Worm (Caenorhabditis elegans) whole organism, late embryonic: ENCODE measurements around the gene nhr-132.

Source experiments
- F13H6.1 ChIP-seq: sonication (generic microtip); optimal IDR thresholded peaks from 2 replicates; lab custom pipeline; 2016; ENCODE audit warnings: missing genetic modification characterization, missing compliant biosample characterization
- K02D7.2 ChIP-seq: sonication (generic microtip); optimal IDR thresholded peaks from 2 replicates; lab custom pipeline; 2017; ENCODE audit warnings: mild to moderate bottlenecking, missing genetic modification characterization, missing compliant biosample characterization
- K09A11.1 ChIP-seq: sonication (generic microtip); optimal IDR thresholded peaks from 2 replicates; lab custom pipeline; 2017; ENCODE audit warnings: antibody characterized with exemption, mild to moderate bottlenecking, missing genetic modification characterization, missing compliant biosample characterization; ENCODE audit not compliant: insufficient read depth
- ceh-14 ChIP-seq: sonication (generic microtip); optimal IDR thresholded peaks from 2 replicates; lab custom pipeline; 2016; ENCODE audit warnings: missing genotype, missing genetic modification characterization, missing compliant biosample characterization
- ceh-19 ChIP-seq: fragments of 200-800 bp; sonication (Bioruptor generic); optimal IDR thresholded peaks from 2 replicates; lab custom pipeline; 2018; ENCODE audit warnings: mild to moderate bottlenecking, missing genetic modification characterization, missing compliant biosample characterization
- ceh-22 ChIP-seq: sonication (generic microtip); optimal IDR thresholded peaks from 2 replicates; lab custom pipeline; 2017; ENCODE audit warnings: missing biosample characterization, missing genetic modification characterization
- ceh-24 ChIP-seq: sonication (generic microtip); optimal IDR thresholded peaks from 2 replicates; lab custom pipeline; 2016; ENCODE audit warnings: mild to moderate bottlenecking, missing genetic modification characterization, missing compliant biosample characterization
- ceh-31 ChIP-seq: sonication (generic microtip); optimal IDR thresholded peaks from 2 replicates; lab custom pipeline; 2016; ENCODE audit warnings: missing genetic modification characterization, missing compliant biosample characterization
- ceh-48 ChIP-seq: sonication (generic microtip); optimal IDR thresholded peaks from 2 replicates; lab custom pipeline; 2016; ENCODE audit warnings: missing genetic modification characterization, inconsistent platforms, missing compliant biosample characterization
- ceh-9 ChIP-seq: sonication (generic microtip); optimal IDR thresholded peaks from 2 replicates; lab custom pipeline; 2016; ENCODE audit warnings: mild to moderate bottlenecking, missing genetic modification characterization, inconsistent platforms, missing compliant biosample characterization
- che-1 ChIP-seq: sonication (generic microtip); optimal IDR thresholded peaks from 2 replicates; lab custom pipeline; 2016; ENCODE audit warnings: mild to moderate bottlenecking, missing genetic modification characterization, missing compliant biosample characterization
- dmd-4 ChIP-seq: sonication (generic microtip); optimal IDR thresholded peaks from 2 replicates; lab custom pipeline; 2016; ENCODE audit warnings: borderline replicate concordance, missing genetic modification characterization, missing compliant biosample characterization
- dve-1 ChIP-seq: sonication (generic microtip); optimal IDR thresholded peaks from 2 replicates; lab custom pipeline; 2017; ENCODE audit warnings: antibody characterized with exemption, mild to moderate bottlenecking, missing genetic modification characterization, missing compliant biosample characterization
- elt-2 ChIP-seq: sonication (generic microtip); optimal IDR thresholded peaks from 2 replicates; lab custom pipeline; 2016; ENCODE audit warnings: missing genetic modification reagents, missing genetic modification characterization, missing compliant biosample characterization
- elt-4 ChIP-seq: sonication (generic microtip); optimal IDR thresholded peaks from 2 replicates; lab custom pipeline; 2016; ENCODE audit warnings: missing genetic modification characterization, missing compliant biosample characterization
- ets-4 ChIP-seq: sonication (generic microtip); optimal IDR thresholded peaks from 2 replicates; lab custom pipeline; 2016; ENCODE audit warnings: missing genetic modification characterization, missing compliant biosample characterization
- eyg-1 ChIP-seq: sonication (generic microtip); optimal IDR thresholded peaks from 2 replicates; lab custom pipeline; 2016; ENCODE audit warnings: missing genotype, missing genetic modification characterization, missing compliant biosample characterization
- fax-1 ChIP-seq: sonication (generic microtip); optimal IDR thresholded peaks from 2 replicates; lab custom pipeline; 2016; ENCODE audit warnings: missing genotype, missing genetic modification characterization, missing compliant biosample characterization
- fkh-6 ChIP-seq: sonication (generic microtip); optimal IDR thresholded peaks from 2 replicates; lab custom pipeline; 2016; ENCODE audit warnings: missing genetic modification characterization, missing compliant biosample characterization
- hlh-15 ChIP-seq: sonication (generic microtip); optimal IDR thresholded peaks from 2 replicates; lab custom pipeline; 2016; ENCODE audit warnings: missing genetic modification characterization, missing compliant biosample characterization
- hlh-30 ChIP-seq: sonication (generic microtip); optimal IDR thresholded peaks from 2 replicates; lab custom pipeline; 2017; ENCODE audit warnings: antibody characterized with exemption, missing genetic modification characterization, missing compliant biosample characterization; ENCODE audit not compliant: insufficient read depth
- lim-6 ChIP-seq: sonication (generic microtip); optimal IDR thresholded peaks from 2 replicates; lab custom pipeline; 2016; ENCODE audit warnings: missing genetic modification characterization, missing compliant biosample characterization
- lin-11 ChIP-seq: fragments of 200-800 bp; sonication (Bioruptor generic); optimal IDR thresholded peaks from 2 replicates; lab custom pipeline; 2018; ENCODE audit warnings: mild to moderate bottlenecking, missing genetic modification characterization, missing compliant biosample characterization
- madf-2 ChIP-seq: sonication (generic microtip); optimal IDR thresholded peaks from 2 replicates; lab custom pipeline; 2017; ENCODE audit warnings: missing genetic modification characterization, missing compliant biosample characterization
- nfya-1 ChIP-seq: sonication (generic microtip); optimal IDR thresholded peaks from 2 replicates; lab custom pipeline; 2017; ENCODE audit warnings: missing genetic modification characterization, mild to moderate bottlenecking, missing compliant biosample characterization, antibody characterized with exemption, moderate library complexity
- nhr-11 ChIP-seq: fragments of 150-350 bp; optimal IDR thresholded peaks from 2 replicates; lab custom pipeline; 2014; ENCODE audit warnings: missing biosample characterization, missing genetic modification characterization
- nhr-232 ChIP-seq: sonication (generic microtip); optimal IDR thresholded peaks from 2 replicates; lab custom pipeline; 2016; ENCODE audit warnings: missing genetic modification characterization, missing compliant biosample characterization
- npax-4 ChIP-seq: sonication (generic microtip); optimal IDR thresholded peaks from 2 replicates; lab custom pipeline; 2016; ENCODE audit warnings: missing genetic modification characterization, missing compliant biosample characterization
- pag-3 ChIP-seq: sonication (generic microtip); optimal IDR thresholded peaks from 2 replicates; lab custom pipeline; 2016; ENCODE audit warnings: missing compliant biosample characterization, missing genetic modification characterization, borderline replicate concordance
- pat-9 ChIP-seq: fragments of 200-800 bp; sonication (Bioruptor generic); optimal IDR thresholded peaks from 2 replicates; lab custom pipeline; 2018; ENCODE audit warnings: mild to moderate bottlenecking, missing genetic modification characterization, moderate library complexity, missing compliant biosample characterization
- pax-1 ChIP-seq: fragments of 150-350 bp; optimal IDR thresholded peaks from 2 replicates; lab custom pipeline; 2014; ENCODE audit warnings: missing biosample characterization, missing genetic modification characterization
- pros-1 ChIP-seq: fragments of 150-350 bp; optimal IDR thresholded peaks from 2 replicates; lab custom pipeline; 2014; ENCODE audit warnings: missing biosample characterization, missing genetic modification reagents, missing genetic modification characterization
- sdc-2 ChIP-seq: sonication (generic microtip); optimal IDR thresholded peaks from 2 replicates; lab custom pipeline; 2016; ENCODE audit warnings: missing genotype, missing genetic modification characterization, missing compliant biosample characterization
- sox-2 ChIP-seq: fragments of 200-800 bp; sonication (Bioruptor generic); IDR thresholded peaks from 2 replicates; pipeline ENCODE4 v1.3.6; 2022; ENCODE audit warnings: missing genetic modification reagents, missing genetic modification characterization, missing compliant biosample characterization
- sox-4 ChIP-seq: sonication (generic microtip); optimal IDR thresholded peaks from 2 replicates; lab custom pipeline; 2017; ENCODE audit warnings: mild to moderate bottlenecking, missing genetic modification characterization, inconsistent platforms, missing compliant biosample characterization
- ttx-3 ChIP-seq: sonication (generic microtip); optimal IDR thresholded peaks from 2 replicates; lab custom pipeline; 2016; ENCODE audit warnings: missing genetic modification reagents, missing genetic modification characterization, missing compliant biosample characterization
- unc-3 ChIP-seq, 2 experiments: fragments of 200-800 bp in 1 of 2; sonication (Bioruptor generic) in 1 of 2; sonication (generic microtip) in 1 of 2; conservative IDR thresholded peaks in 1 of 2; optimal IDR thresholded peaks in 1 of 2; 2 replicates each; pipeline versions ENCODE4 v1.3.6 to Lab custom; 2016 to 2022; ENCODE audit warnings: missing compliant biosample characterization in 2 of 2, missing genetic modification characterization in 2 of 2, missing genetic modification reagents in 1 of 2
- unc-55 ChIP-seq: sonication (generic microtip); optimal IDR thresholded peaks from 2 replicates; lab custom pipeline; 2017; ENCODE audit warnings: missing biosample characterization, missing genetic modification reagents, missing genetic modification characterization
- unc-86 ChIP-seq: sonication (generic microtip); optimal IDR thresholded peaks from 2 replicates; lab custom pipeline; 2016; ENCODE audit warnings: missing genetic modification characterization, missing compliant biosample characterization
- ztf-16 ChIP-seq: sonication (generic microtip); optimal IDR thresholded peaks from 2 replicates; lab custom pipeline; 2017; ENCODE audit warnings: missing genetic modification characterization, missing compliant biosample characterization

Gene nhr-132

DNA sequence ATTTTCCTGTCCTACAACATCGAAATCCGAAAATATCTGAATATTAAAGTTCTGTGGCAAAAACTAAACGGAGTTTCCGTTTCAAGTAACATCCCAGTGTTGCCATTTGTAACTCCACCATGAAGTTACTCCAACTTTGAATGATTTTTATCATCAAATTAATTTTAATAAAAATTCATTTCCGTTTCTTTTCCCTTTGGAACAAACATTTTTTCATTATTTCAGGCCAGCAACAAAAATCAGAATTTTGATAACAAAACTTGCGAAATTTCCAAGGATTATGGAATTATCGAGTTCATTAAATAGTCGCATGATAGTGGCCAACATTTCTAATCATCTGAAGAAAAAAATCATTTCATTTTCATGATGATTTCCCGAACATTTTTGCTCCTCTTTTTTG, 28.6 kb downstream of the nhr-132 start, which contains the start of gene C14C6.2:
Gene C14C6.2, plus strand, starts transcription at position 301 of the 400 bp plus-strand sequence.
- TF ChIP-seq ets-4 (tag; lab: Kevin White, UChicago), result no peak
- TF ChIP-seq unc-55 (GFP tag; lab: Kevin White, UChicago), result no peak
- TF ChIP-seq unc-3 (GFP tag; conservative IDR thresholded peaks at IDR 0.05; lab: Robert Waterston, UW), result no peak
- no peak for TF ChIP-seq unc-3 (tag; optimal IDR thresholded peaks at IDR 0.05; lab: Kevin White, UChicago)
- TF ChIP-seq F13H6.1 (tag; lab: Kevin White, UChicago), result no peak
- no peak for TF ChIP-seq fax-1 (tag; lab: Kevin White, UChicago)
- TF ChIP-seq pros-1 (tag; lab: Kevin White, UChicago), result no peak
- TF ChIP-seq nhr-232, result no peak

DNA sequence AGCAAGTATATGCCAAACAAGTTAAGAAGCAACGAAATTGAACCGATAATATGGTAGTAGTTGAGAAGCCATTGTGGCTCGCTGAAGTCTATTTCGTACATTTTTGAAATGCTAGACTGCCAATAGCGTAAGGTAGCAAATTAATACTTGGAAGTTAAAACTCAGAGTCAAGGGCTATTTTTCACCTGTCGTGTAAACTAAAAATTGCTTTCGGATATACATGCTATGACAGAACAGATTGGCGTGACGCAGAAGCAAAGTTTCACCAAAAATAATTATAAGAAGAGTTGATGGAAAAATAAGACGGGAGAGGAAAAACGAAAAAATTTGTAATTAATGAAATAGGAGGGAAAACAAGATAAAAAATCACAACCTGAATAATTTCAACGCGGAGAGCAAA, 31.7 kb downstream of the nhr-132 start, which contains the start of gene sri-73:
Gene sri-73, minus strand, starts transcription at position 101 of the 400 bp plus-strand sequence.
- TF ChIP-seq ztf-16 (tag; lab: Kevin White, UChicago), result no peak
- no peak for TF ChIP-seq madf-2 (tag; lab: Kevin White, UChicago)
- TF ChIP-seq ttx-3 (tag; lab: Kevin White, UChicago), result no peak
- TF ChIP-seq sox-2, result no peak
- TF ChIP-seq unc-55 (GFP tag; lab: Kevin White, UChicago), result no peak
- TF ChIP-seq dmd-4 (tag; lab: Kevin White, UChicago), result no peak
- no peak for TF ChIP-seq ets-4 (tag; lab: Kevin White, UChicago)
- no peak for TF ChIP-seq ceh-24 (tag; lab: Kevin White, UChicago)
- no peak for TF ChIP-seq pax-1
- no peak for TF ChIP-seq hlh-30 (tag; lab: Kevin White, UChicago)
- no peak for TF ChIP-seq nfya-1 (tag; lab: Kevin White, UChicago)
- TF ChIP-seq ceh-48 (tag; lab: Kevin White, UChicago), result no peak
- no peak for TF ChIP-seq eyg-1 (tag; lab: Kevin White, UChicago)
- TF ChIP-seq fax-1 (tag; lab: Kevin White, UChicago), result no peak
- TF ChIP-seq hlh-15, result no peak
- no peak for TF ChIP-seq nhr-11 (tag; lab: Kevin White, UChicago)
- no peak for TF ChIP-seq lim-6 (tag; lab: Kevin White, UChicago)

DNA sequence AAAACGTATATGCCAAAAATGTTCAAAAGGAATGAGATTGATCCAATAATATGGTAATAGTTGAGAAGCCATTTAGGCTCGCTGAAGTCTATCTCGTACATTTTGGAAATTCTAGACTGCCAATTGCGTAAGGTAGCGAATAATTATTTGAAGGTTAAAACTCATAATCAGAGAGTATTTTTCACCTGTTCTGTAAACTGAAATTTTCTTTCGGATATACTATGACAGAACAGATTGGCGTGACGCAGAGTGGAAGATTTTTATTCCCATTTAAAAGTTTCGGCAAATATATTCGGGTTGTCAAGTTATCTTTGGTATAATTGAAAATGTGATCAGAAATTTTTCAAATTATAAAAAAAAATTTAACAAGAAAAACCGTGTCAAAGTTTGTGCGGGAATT, 33.9 kb downstream of the nhr-132 start, which contains the start of gene sri-72:
Gene sri-72, minus strand, starts transcription at position 101 of the 400 bp plus-strand sequence.
- TF ChIP-seq pag-3 (no peak), ceh-14 (tag; lab: Kevin White, UChicago) (no peak), elt-2 (tag; lab: Kevin White, UChicago) (no peak), dve-1 (tag; lab: Kevin White, UChicago) (no peak), fkh-6 (tag; lab: Kevin White, UChicago) (no peak), sdc-2 (tag; lab: Kevin White, UChicago) (no peak), ceh-19 (GFP tag; lab: Kevin White, UChicago) (no peak), ceh-9 (tag; lab: Kevin White, UChicago) (no peak), npax-4 (tag; lab: Kevin White, UChicago) (no peak), K02D7.2 (tag; lab: Kevin White, UChicago) (no peak), ceh-22 (no peak), unc-86 (tag; lab: Kevin White, UChicago) (no peak), lin-11 (tag; lab: Kevin White, UChicago) (no peak), che-1 (no peak), eyg-1 (tag; lab: Kevin White, UChicago) (no peak)

DNA sequence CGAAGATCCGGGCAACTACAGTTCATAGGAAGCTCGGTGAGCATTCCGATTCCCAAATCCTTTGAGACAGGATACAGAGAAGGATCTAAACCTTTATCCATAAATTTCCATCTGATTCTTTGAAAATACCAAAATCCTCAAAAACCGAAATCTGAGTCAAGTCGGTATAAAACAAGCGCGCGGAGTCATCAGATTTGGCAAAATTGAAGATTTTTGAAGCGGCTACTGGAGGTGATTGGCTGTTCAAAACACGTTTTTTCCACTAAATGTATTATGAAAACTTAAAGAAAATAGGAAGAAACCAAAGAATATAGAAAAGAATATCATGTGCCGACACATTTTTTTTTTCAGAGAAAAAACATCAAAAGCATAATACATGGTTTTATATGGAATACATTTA, 40.4 kb downstream of the nhr-132 start, which contains the start of gene C14C6.13:
Gene C14C6.13, minus strand, starts transcription at position 101 of the 400 bp plus-strand sequence.
- no peak for TF ChIP-seq nhr-232
- TF ChIP-seq pat-9 (tag; lab: Kevin White, UChicago), result no peak
- no peak for TF ChIP-seq elt-4
- no peak for TF ChIP-seq nhr-11 (tag; lab: Kevin White, UChicago)
- no peak for TF ChIP-seq sox-4
- TF ChIP-seq F13H6.1 (tag; lab: Kevin White, UChicago), result no peak
- TF ChIP-seq K09A11.1 (tag; lab: Kevin White, UChicago), result no peak
- no peak for TF ChIP-seq ceh-31 (tag; lab: Kevin White, UChicago)
- TF ChIP-seq eyg-1 (tag; lab: Kevin White, UChicago), result no peak
- no peak for TF ChIP-seq ttx-3 (tag; lab: Kevin White, UChicago)
- no peak for TF ChIP-seq pag-3
